Worm (Caenorhabditis elegans) whole organism, early embryonic: ENCODE measurements around the gene F29A7.4.

Experiments
- B0310.2 ChIP-seq: sonication (generic microtip); optimal IDR thresholded peaks from 2 replicates; lab custom pipeline; 2016; ENCODE audit warnings: mild to moderate bottlenecking, missing genetic modification characterization, missing compliant biosample characterization
- ama-1 ChIP-seq: fragments of 150-350 bp; optimal IDR thresholded peaks from 2 replicates; lab custom pipeline; 2014
- ets-7 ChIP-seq: sonication (generic microtip); optimal IDR thresholded peaks from 2 replicates; lab custom pipeline; 2016; ENCODE audit warnings: missing genotype, missing genetic modification characterization, missing compliant biosample characterization
- flt-1 ChIP-seq: fragments of 200-800 bp; sonication (Bioruptor generic); IDR thresholded peaks from 2 replicates; pipeline ENCODE4 v1.3.6; 2022; ENCODE audit warnings: missing genetic modification characterization, missing compliant biosample characterization
- hmbx-1 ChIP-seq: sonication (generic microtip); optimal IDR thresholded peaks from 2 replicates; lab custom pipeline; 2016; ENCODE audit warnings: mild to moderate bottlenecking, missing genetic modification characterization, missing compliant biosample characterization
- scrt-1 ChIP-seq: fragments of 200-800 bp; sonication (Bioruptor generic); IDR thresholded peaks from 2 replicates; pipeline ENCODE4 v1.3.6; 2022; ENCODE audit warnings: missing genetic modification characterization, missing compliant biosample characterization
- tbx-11 ChIP-seq: fragments of 200-800 bp; sonication (Bioruptor generic); IDR thresholded peaks from 2 replicates; pipeline ENCODE4 v1.3.6; 2022; ENCODE audit warnings: missing genetic modification characterization, missing compliant biosample characterization
- tra-4 ChIP-seq: sonication (generic microtip); optimal IDR thresholded peaks from 2 replicates; lab custom pipeline; 2017; ENCODE audit warnings: missing genetic modification characterization, missing compliant biosample characterization

ce11 chrII:2734735-2735134, 15.1 kb upstream of the F29A7.4 start:
- TF ChIP-seq flt-1 (GFP tag; lab: Robert Waterston, UW), result no peak
- no peak for TF ChIP-seq hmbx-1 (tag; lab: Kevin White, UChicago)
- TF ChIP-seq B0310.2, result no peak
- TF ChIP-seq scrt-1 (GFP tag; lab: Robert Waterston, UW), result 0 out of 2 replicates have a peak, but pooled peaks have one; percentile 27
- no peak for TF ChIP-seq ama-1 (lab: Kevin White, UChicago)
- TF ChIP-seq ets-7 (tag; lab: Kevin White, UChicago), result no peak
- TF ChIP-seq tra-4 (tag; lab: Kevin White, UChicago), result no peak
- TF ChIP-seq tbx-11 (GFP tag; lab: Robert Waterston, UW), result no peak
